Worm (Caenorhabditis elegans): ENCODE data around the gene ZK686.2.

ZK686.2 gene

DNA sequence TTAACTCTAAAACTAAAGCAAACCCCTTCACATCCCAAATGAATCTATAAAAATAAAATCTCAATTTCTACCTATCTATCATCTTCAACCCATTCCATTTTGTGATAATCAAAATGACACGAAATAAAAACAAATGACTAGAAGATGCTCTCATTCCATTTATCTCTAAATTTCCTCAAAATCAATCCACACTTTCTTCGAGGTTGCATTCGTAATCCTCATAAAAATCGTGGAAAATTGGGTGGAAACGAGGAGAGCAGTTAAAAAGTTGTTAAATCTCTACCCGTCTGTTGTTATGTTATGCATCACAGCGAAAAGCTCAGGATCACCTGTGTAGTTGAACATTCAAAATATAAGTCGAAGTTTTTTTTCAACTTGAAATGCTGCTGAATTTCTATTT lies 41.1 kb upstream of the ZK686.2 start:
- TF ChIP-seq unc-3 (GFP tag; conservative IDR thresholded peaks at IDR 0.05): no peak
- TF ChIP-seq unc-3 (tag; optimal IDR thresholded peaks at IDR 0.05): no peak
- TF ChIP-seq rnt-1 (tag; optimal IDR thresholded peaks at IDR 0.05): no peak
- TF ChIP-seq ztf-16 (tag; optimal IDR thresholded peaks at IDR 0.05): no peak
- no peak for TF ChIP-seq hlh-8 (tag; optimal IDR thresholded peaks at IDR 0.05)
- no peak for TF ChIP-seq ceh-34 (tag; optimal IDR thresholded peaks at IDR 0.05)
- no peak for TF ChIP-seq ceh-14 (tag; optimal IDR thresholded peaks at IDR 0.05)
- no peak for TF ChIP-seq elt-4 (tag; optimal IDR thresholded peaks at IDR 0.05)

DNA sequence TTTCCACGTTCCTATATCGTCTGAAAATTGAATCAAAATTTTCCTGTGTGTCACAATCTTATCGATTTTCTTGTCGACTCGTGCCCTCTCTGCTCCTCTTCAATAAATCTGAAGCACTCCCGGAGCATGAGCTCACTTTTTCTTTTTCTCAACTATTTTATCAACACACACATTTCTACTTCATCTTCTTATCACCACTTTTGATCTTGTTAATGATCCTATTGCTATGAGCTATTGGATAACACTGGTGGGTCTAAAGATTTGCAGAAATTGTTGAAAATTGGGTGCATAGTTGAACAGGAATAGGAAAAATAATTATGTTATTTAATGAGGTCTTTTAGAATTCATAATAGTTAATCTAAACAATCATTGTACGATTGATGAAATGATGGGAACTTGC lies 39.4 kb upstream of the ZK686.2 start:
- TF ChIP-seq ceh-48 (tag; optimal IDR thresholded peaks at IDR 0.05) (no peak), Y22D7AL.16 (tag; optimal IDR thresholded peaks at IDR 0.05) (no peak), pha-2 (tag; optimal IDR thresholded peaks at IDR 0.05) (no peak), ttx-3 (tag; optimal IDR thresholded peaks at IDR 0.05) (no peak), eyg-1 (tag; optimal IDR thresholded peaks at IDR 0.05) (no peak), C08G9.2 (tag; optimal IDR thresholded peaks at IDR 0.05) (no peak), lin-11 (tag; optimal IDR thresholded peaks at IDR 0.05) (no peak), ceh-24 (tag; optimal IDR thresholded peaks at IDR 0.05) (no peak)

DNA sequence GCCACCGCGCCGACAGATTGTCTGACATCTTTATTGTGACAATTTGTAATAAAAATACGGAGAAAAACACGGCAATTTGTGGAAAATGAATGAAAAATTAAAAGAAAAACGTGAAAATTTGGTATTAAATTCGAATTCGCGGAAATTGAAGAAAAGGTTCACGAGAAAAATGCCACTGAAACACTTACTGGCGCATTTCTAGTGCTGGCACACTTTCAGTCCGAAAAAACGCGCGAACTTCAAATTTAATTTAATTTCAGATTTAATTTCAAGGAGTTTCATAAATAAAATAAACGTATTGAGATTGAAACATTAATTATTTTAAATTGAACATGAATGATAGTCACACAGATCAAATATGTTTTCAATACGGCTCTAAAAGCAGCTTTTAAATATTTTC lies 29.5 kb upstream of the ZK686.2 start, which contains the start of gene cyk-7:
Gene cyk-7, minus strand, starts transcription at position 99 of the 400 bp plus-strand sequence.
- TF ChIP-seq pax-1 (tag; optimal IDR thresholded peaks at IDR 0.05) (no peak), pqm-1 (tag; optimal IDR thresholded peaks at IDR 0.05) (no peak), hlh-30 (tag; optimal IDR thresholded peaks at IDR 0.05; ENCODE audit: insufficient read depth) (no peak), pha-2 (tag; optimal IDR thresholded peaks at IDR 0.05) (no peak)

DNA sequence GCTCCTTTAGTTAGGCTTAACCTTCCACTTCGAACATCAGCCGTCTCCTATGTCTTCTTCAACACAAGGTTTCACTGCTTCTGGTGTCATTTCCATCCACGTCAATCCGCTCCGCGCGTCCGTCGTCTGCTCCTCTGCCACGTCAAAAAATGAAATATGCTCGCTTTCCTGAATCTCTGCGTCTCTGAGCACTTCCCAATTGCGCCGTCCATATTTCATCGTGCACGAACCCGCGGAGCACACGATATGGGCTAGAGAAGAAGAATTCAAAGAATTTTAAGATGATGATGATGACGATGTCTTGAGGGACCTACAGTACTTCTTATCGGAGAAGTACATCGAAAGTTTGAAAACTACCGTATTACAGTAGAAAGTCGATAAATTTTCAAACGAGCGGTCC lies 27.1 kb upstream of the ZK686.2 start:
- TF ChIP-seq elt-2 (tag; optimal IDR thresholded peaks at IDR 0.05) (no peak), K02D7.2 (tag; optimal IDR thresholded peaks at IDR 0.05) (no peak), ets-4 (tag; optimal IDR thresholded peaks at IDR 0.05) (no peak), madf-2 (tag; optimal IDR thresholded peaks at IDR 0.05) (no peak), pha-2 (tag; optimal IDR thresholded peaks at IDR 0.05) (no peak), nfya-1 (tag; optimal IDR thresholded peaks at IDR 0.05) (no peak), zip-5 (tag; optimal IDR thresholded peaks at IDR 0.05) (no peak), fkh-6 (tag; optimal IDR thresholded peaks at IDR 0.05) (no peak), tbx-7 (tag; optimal IDR thresholded peaks at IDR 0.05) (no peak), unc-42 (tag; optimal IDR thresholded peaks at IDR 0.05) (no peak), hlh-15 (tag; optimal IDR thresholded peaks at IDR 0.05) (no peak), npax-4 (tag; optimal IDR thresholded peaks at IDR 0.05) (no peak), ceh-31 (tag; optimal IDR thresholded peaks at IDR 0.05) (no peak)

DNA sequence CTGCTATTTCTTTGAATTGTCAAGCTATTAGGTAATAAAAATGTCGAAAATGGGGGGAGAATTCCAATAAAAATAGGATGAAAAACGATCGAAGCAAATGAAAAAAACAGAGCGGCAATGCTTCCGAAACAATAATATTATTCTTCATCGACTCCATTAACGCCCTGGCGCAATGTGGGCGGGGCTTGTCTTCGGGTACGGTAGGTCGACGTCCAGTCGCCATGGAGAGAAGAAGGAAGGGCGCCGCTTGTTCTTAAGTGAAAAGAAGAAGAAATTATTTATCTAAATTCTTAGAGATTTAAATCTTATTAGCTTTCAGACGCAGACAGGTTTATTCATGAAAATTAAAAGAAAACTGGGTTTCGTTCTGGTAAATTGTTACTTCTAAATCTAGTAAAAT lies 26.4 kb upstream of the ZK686.2 start:
- TF ChIP-seq elt-2 (tag; optimal IDR thresholded peaks at IDR 0.05) (no peak), nfya-1 (tag; optimal IDR thresholded peaks at IDR 0.05) (peak; percentile 67), ceh-48 (tag; optimal IDR thresholded peaks at IDR 0.05) (no peak), gmeb-2 (tag; optimal IDR thresholded peaks at IDR 0.05) (no peak), K02D7.2 (tag; optimal IDR thresholded peaks at IDR 0.05) (no peak), hlh-13 (GFP tag; optimal IDR thresholded peaks at IDR 0.05) (no peak), mec-3 (tag; optimal IDR thresholded peaks at IDR 0.05; ENCODE audit: borderline replicate concordance) (no peak)

DNA sequence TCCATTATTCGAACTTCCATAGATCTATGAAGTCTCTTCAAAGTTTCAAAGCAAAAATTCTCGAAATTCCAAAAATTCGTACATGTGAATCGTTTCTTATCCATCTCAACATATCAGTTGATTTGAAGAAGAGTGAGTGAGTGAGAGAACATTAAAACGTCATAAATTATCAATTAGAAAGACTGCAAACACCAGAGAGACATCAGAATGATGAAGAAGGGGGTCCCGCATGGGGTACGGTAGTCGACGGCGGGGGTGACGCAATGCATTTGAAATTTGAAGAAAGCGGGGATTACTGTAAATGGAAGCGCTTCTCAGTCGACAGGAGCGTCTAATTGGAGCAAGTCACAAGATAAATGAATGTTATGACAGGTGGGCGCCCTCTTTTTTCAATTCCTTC lies 24.7 kb upstream of the ZK686.2 start:
- TF ChIP-seq nfya-1 (tag; optimal IDR thresholded peaks at IDR 0.05) (peak; percentile 27), pros-1 (tag; optimal IDR thresholded peaks at IDR 0.05) (no peak)

Data from whole organism, late embryonic.